Worm (Caenorhabditis elegans) whole organism, early embryonic: ENCODE measurements around the gene clec-183.
"Not testable (repeated sequence)": the region's sequence is repeated elsewhere in the genome, so short reads cannot be mapped to it uniquely, and the experiment has no call there.

Experiments used
- B0310.2 ChIP-seq: sonication (generic microtip); optimal IDR thresholded peaks from 2 replicates; lab custom pipeline; 2016; ENCODE audit warnings: mild to moderate bottlenecking, missing genetic modification characterization, missing compliant biosample characterization
- F13C5.2 ChIP-seq: sonication (generic microtip); optimal IDR thresholded peaks from 2 replicates; lab custom pipeline; 2017; ENCODE audit warnings: mild to moderate bottlenecking, missing genetic modification characterization, inconsistent platforms, missing compliant biosample characterization
- aly-1 ChIP-seq: sonication (generic microtip); optimal IDR thresholded peaks from 2 replicates; lab custom pipeline; 2016; ENCODE audit warnings: missing genetic modification characterization, missing compliant biosample characterization
- ama-1 ChIP-seq: fragments of 150-350 bp; optimal IDR thresholded peaks from 2 replicates; lab custom pipeline; 2014
- ceh-13 ChIP-seq: fragments of 200-800 bp; sonication (Bioruptor generic); optimal IDR thresholded peaks from 2 replicates; lab custom pipeline; 2018; ENCODE audit warnings: mild to moderate bottlenecking, missing genetic modification characterization, missing compliant biosample characterization
- ceh-36 ChIP-seq: sonication (generic microtip); optimal IDR thresholded peaks from 2 replicates; lab custom pipeline; 2016; ENCODE audit warnings: missing genetic modification characterization, inconsistent platforms, missing compliant biosample characterization
- ets-7 ChIP-seq: sonication (generic microtip); optimal IDR thresholded peaks from 2 replicates; lab custom pipeline; 2016; ENCODE audit warnings: missing genotype, missing genetic modification characterization, missing compliant biosample characterization
- flt-1 ChIP-seq: fragments of 200-800 bp; sonication (Bioruptor generic); IDR thresholded peaks from 2 replicates; pipeline ENCODE4 v1.3.6; 2022; ENCODE audit warnings: missing genetic modification characterization, missing compliant biosample characterization
- hmbx-1 ChIP-seq: sonication (generic microtip); optimal IDR thresholded peaks from 2 replicates; lab custom pipeline; 2016; ENCODE audit warnings: mild to moderate bottlenecking, missing genetic modification characterization, missing compliant biosample characterization
- hmg-4 ChIP-seq: fragments of 200-800 bp; sonication (Bioruptor generic); optimal IDR thresholded peaks from 2 replicates; lab custom pipeline; 2018; ENCODE audit warnings: mild to moderate bottlenecking, missing genetic modification characterization, missing compliant biosample characterization
- hnd-1 ChIP-seq: sonication (generic microtip); optimal IDR thresholded peaks from 2 replicates; lab custom pipeline; 2016; ENCODE audit warnings: missing genetic modification characterization, missing compliant biosample characterization
- pes-1 ChIP-seq: fragments of 200-800 bp; sonication (Bioruptor generic); IDR thresholded peaks from 2 replicates; pipeline ENCODE4 v1.3.6; 2022; ENCODE audit warnings: missing genetic modification reagents, missing genetic modification characterization, missing compliant biosample characterization
- scrt-1 ChIP-seq: fragments of 200-800 bp; sonication (Bioruptor generic); IDR thresholded peaks from 2 replicates; pipeline ENCODE4 v1.3.6; 2022; ENCODE audit warnings: missing genetic modification characterization, missing compliant biosample characterization
- sea-1 ChIP-seq: fragments of 200-800 bp; sonication (Bioruptor generic); conservative IDR thresholded peaks from 2 replicates; pipeline ENCODE4 v1.3.6; 2022; ENCODE audit warnings: missing genetic modification characterization, missing compliant biosample characterization
- tbx-11 ChIP-seq: fragments of 200-800 bp; sonication (Bioruptor generic); IDR thresholded peaks from 2 replicates; pipeline ENCODE4 v1.3.6; 2022; ENCODE audit warnings: missing genetic modification characterization, missing compliant biosample characterization
- tbx-37 ChIP-seq: fragments of 200-800 bp; sonication (Bioruptor generic); conservative IDR thresholded peaks from 2 replicates; pipeline ENCODE4 v1.3.6; 2022; ENCODE audit warnings: missing genetic modification reagents, missing genetic modification characterization, missing compliant biosample characterization
- tra-4 ChIP-seq: sonication (generic microtip); optimal IDR thresholded peaks from 2 replicates; lab custom pipeline; 2017; ENCODE audit warnings: missing genetic modification characterization, missing compliant biosample characterization

Gene clec-183

ce11 chrIV:9327706-9328105 lies at the start of gene clec-183:
TSS of gene clec-183 (plus strand) at chrIV:9328006.
- no peak for TF ChIP-seq sea-1
- no peak for TF ChIP-seq pes-1
- no peak for TF ChIP-seq tra-4 (tag; lab: Kevin White, UChicago)
- TF ChIP-seq hmbx-1: no peak
- no peak for TF ChIP-seq aly-1 (tag; lab: Kevin White, UChicago)
- TF ChIP-seq tbx-11 (GFP tag; lab: Robert Waterston, UW): no peak
- no peak for TF ChIP-seq hmg-4 (GFP tag; lab: Kevin White, UChicago)
- no peak for TF ChIP-seq B0310.2
- no peak for TF ChIP-seq ceh-13 (GFP tag; lab: Kevin White, UChicago)
- TF ChIP-seq scrt-1 (GFP tag; lab: Robert Waterston, UW): no peak
- TF ChIP-seq tbx-37: no peak
- no peak for TF ChIP-seq hnd-1 (tag; lab: Kevin White, UChicago)
- TF ChIP-seq ceh-36 (tag; lab: Kevin White, UChicago): no peak
- no peak for TF ChIP-seq F13C5.2
- no peak for TF ChIP-seq flt-1 (GFP tag; lab: Robert Waterston, UW)
- no peak for TF ChIP-seq ets-7
- TF ChIP-seq ama-1 (lab: Kevin White, UChicago): no peak

- not testable (repeated sequence) for TF ChIP-seq ceh-13 (GFP tag; lab: Kevin White, UChicago); hmg-4 (GFP tag; lab: Kevin White, UChicago); ets-7
These were observed 41.5 kb upstream of the clec-183 start, which contains the start of gene nhr-267 for ce11 chrIV:9286305-9286704. TSS of gene nhr-267 (minus strand) at chrIV:9286405.

ce11 chrIV:9289635-9290034 lies 38.2 kb upstream of the clec-183 start:
- no peak for TF ChIP-seq ceh-36 (tag; lab: Kevin White, UChicago)
- no peak for TF ChIP-seq hnd-1 (tag; lab: Kevin White, UChicago)
- no peak for TF ChIP-seq tra-4 (tag; lab: Kevin White, UChicago)
- no peak for TF ChIP-seq ets-7
- no peak for TF ChIP-seq ama-1 (lab: Kevin White, UChicago)
- TF ChIP-seq pes-1: no peak
- TF ChIP-seq aly-1 (tag; lab: Kevin White, UChicago): no peak

ce11 chrIV:9293825-9294224 lies 34.0 kb upstream of the clec-183 start, which contains the start of gene nhr-264:
TSS of gene nhr-264 (minus strand) at chrIV:9293925.
- TF ChIP-seq tbx-11 (GFP tag; lab: Robert Waterston, UW); hmbx-1; B0310.2: not testable (repeated sequence)

- TF ChIP-seq ceh-13 (GFP tag; lab: Kevin White, UChicago): no peak
- TF ChIP-seq tbx-11 (GFP tag; lab: Robert Waterston, UW): no peak
- TF ChIP-seq tbx-37: no peak
- no peak for TF ChIP-seq B0310.2
- no peak for TF ChIP-seq scrt-1 (GFP tag; lab: Robert Waterston, UW)
- no peak for TF ChIP-seq pes-1
- TF ChIP-seq ama-1 (lab: Kevin White, UChicago): no peak
- TF ChIP-seq aly-1 (tag; lab: Kevin White, UChicago): no peak
- no peak for TF ChIP-seq flt-1 (GFP tag; lab: Robert Waterston, UW)
These were observed 31.5 kb upstream of the clec-183 start, which contains the start of gene F49C12.1 for ce11 chrIV:9296285-9296684. TSS of gene F49C12.1 (minus strand) at chrIV:9296354.

- TF ChIP-seq flt-1 (GFP tag; lab: Robert Waterston, UW) (no peak), ceh-13 (GFP tag; lab: Kevin White, UChicago) (no peak), tra-4 (tag; lab: Kevin White, UChicago) (no peak), hmbx-1 (no peak), sea-1 (no peak), hmg-4 (GFP tag; lab: Kevin White, UChicago) (no peak), B0310.2 (no peak), pes-1 (no peak), aly-1 (tag; lab: Kevin White, UChicago) (no peak), tbx-37 (no peak), ceh-36 (tag; lab: Kevin White, UChicago) (no peak), ets-7 (no peak), tbx-11 (GFP tag; lab: Robert Waterston, UW) (no peak), scrt-1 (GFP tag; lab: Robert Waterston, UW) (no peak), hnd-1 (tag; lab: Kevin White, UChicago) (no peak), ama-1 (lab: Kevin White, UChicago) (no peak), F13C5.2 (no peak)
These were observed 28.7 kb upstream of the clec-183 start, which contains the start of gene F49C12.2 for ce11 chrIV:9299145-9299544. TSS of gene F49C12.2 (minus strand) at chrIV:9299245.

- no peak for TF ChIP-seq scrt-1 (GFP tag; lab: Robert Waterston, UW)
- no peak for TF ChIP-seq ets-7
- no peak for TF ChIP-seq tbx-37
- no peak for TF ChIP-seq hmg-4 (GFP tag; lab: Kevin White, UChicago)
- TF ChIP-seq sea-1: no peak
- no peak for TF ChIP-seq hmbx-1
- TF ChIP-seq pes-1: no peak
- TF ChIP-seq flt-1 (GFP tag; lab: Robert Waterston, UW): no peak
- no peak for TF ChIP-seq F13C5.2
- no peak for TF ChIP-seq aly-1 (tag; lab: Kevin White, UChicago)
- TF ChIP-seq ama-1 (lab: Kevin White, UChicago): no peak
- no peak for TF ChIP-seq ceh-13 (GFP tag; lab: Kevin White, UChicago)
- TF ChIP-seq tbx-11 (GFP tag; lab: Robert Waterston, UW): no peak
- no peak for TF ChIP-seq tra-4 (tag; lab: Kevin White, UChicago)
- TF ChIP-seq hnd-1 (tag; lab: Kevin White, UChicago): no peak
These were observed 27.7 kb upstream of the clec-183 start, which contains the start of gene F49C12.3 for ce11 chrIV:9300127-9300526. TSS of gene F49C12.3 (plus strand) at chrIV:9300427.

ce11 chrIV:9303994-9304393 lies 23.8 kb upstream of the clec-183 start, which contains the start of gene F49C12.4:
TSS of gene F49C12.4 (minus strand) at chrIV:9304094.
- TF ChIP-seq aly-1 (tag; lab: Kevin White, UChicago): no peak
